Worm (Caenorhabditis elegans): ENCODE data around the gene C34B4.3.
A peak's percentile ranks its signal among the peaks of the same experiment; 100 is the strongest.

Gene C34B4.3

ce11 chrV:13083751-13084672, 13.1 kb upstream of the C34B4.3 start:
- no peak for TF ChIP-seq W03F9.2 (tag; optimal IDR thresholded peaks at IDR 0.05)
- TF ChIP-seq him-1 (tag; optimal IDR thresholded peaks at IDR 0.05), result no peak
- TF ChIP-seq dao-5 (tag; optimal IDR thresholded peaks at IDR 0.05), result no peak

- TF ChIP-seq dao-5 (tag; optimal IDR thresholded peaks at IDR 0.05), result no peak
- peak; percentile 26 for TF ChIP-seq W03F9.2 (tag; optimal IDR thresholded peaks at IDR 0.05)
- TF ChIP-seq him-1 (tag; optimal IDR thresholded peaks at IDR 0.05), result peak; percentile 45
Measured at ce11 chrV:13082442-13083126, 11.6 kb upstream of the C34B4.3 start, which contains the start of gene C34B4.2. C34B4.2 (plus strand) TSS chrV:13083055.

- TF ChIP-seq him-1 (tag; optimal IDR thresholded peaks at IDR 0.05) (no peak), dao-5 (tag; optimal IDR thresholded peaks at IDR 0.05) (no peak), W03F9.2 (tag; optimal IDR thresholded peaks at IDR 0.05) (no peak)
Measured at ce11 chrV:13081197-13081747, 10.3 kb upstream of the C34B4.3 start.

- TF ChIP-seq dao-5 (tag; optimal IDR thresholded peaks at IDR 0.05) (no peak), him-1 (tag; optimal IDR thresholded peaks at IDR 0.05) (no peak), W03F9.2 (tag; optimal IDR thresholded peaks at IDR 0.05) (no peak)
Measured at ce11 chrV:13075432-13075831, 4.5 kb upstream of the C34B4.3 start.

- no peak for TF ChIP-seq him-1 (tag; optimal IDR thresholded peaks at IDR 0.05)
- no peak for TF ChIP-seq dao-5 (tag; optimal IDR thresholded peaks at IDR 0.05)
- no peak for TF ChIP-seq W03F9.2 (tag; optimal IDR thresholded peaks at IDR 0.05)
Measured at ce11 chrV:13074148-13074547, 3.2 kb upstream of the C34B4.3 start.

ce11 chrV:13073145-13073544, 2.2 kb upstream of the C34B4.3 start:
- TF ChIP-seq dao-5 (tag; optimal IDR thresholded peaks at IDR 0.05), result no peak
- no peak for TF ChIP-seq him-1 (tag; optimal IDR thresholded peaks at IDR 0.05)
- TF ChIP-seq W03F9.2 (tag; optimal IDR thresholded peaks at IDR 0.05), result no peak

- TF ChIP-seq dao-5 (tag; optimal IDR thresholded peaks at IDR 0.05) (no peak), him-1 (tag; optimal IDR thresholded peaks at IDR 0.05) (no peak)
Measured at ce11 chrV:13070278-13070677, 674 bp downstream of the C34B4.3 start.

- TF ChIP-seq dao-5 (tag; optimal IDR thresholded peaks at IDR 0.05) (no peak), W03F9.2 (tag; optimal IDR thresholded peaks at IDR 0.05) (no peak), him-1 (tag; optimal IDR thresholded peaks at IDR 0.05) (no peak)
Measured at ce11 chrV:13064164-13064563, 6.8 kb downstream of the C34B4.3 start.

- no peak for TF ChIP-seq dao-5 (tag; optimal IDR thresholded peaks at IDR 0.05)
- no peak for TF ChIP-seq W03F9.2 (tag; optimal IDR thresholded peaks at IDR 0.05)
- no peak for TF ChIP-seq him-1 (tag; optimal IDR thresholded peaks at IDR 0.05)
Measured at ce11 chrV:13063402-13063801, 7.5 kb downstream of the C34B4.3 start.

- no peak for TF ChIP-seq him-1 (tag; optimal IDR thresholded peaks at IDR 0.05)
- TF ChIP-seq W03F9.2 (tag; optimal IDR thresholded peaks at IDR 0.05), result no peak
Measured at ce11 chrV:13061836-13062235, 9.1 kb downstream of the C34B4.3 start, which contains the start of gene F42E8.1. F42E8.1 (plus strand) TSS chrV:13062136.

ce11 chrV:13053635-13054034, 17.3 kb downstream of the C34B4.3 start, which contains the start of gene srr-1:
srr-1 (minus strand) TSS chrV:13053735.
- no peak for TF ChIP-seq W03F9.2 (tag; optimal IDR thresholded peaks at IDR 0.05)
- no peak for TF ChIP-seq dao-5 (tag; optimal IDR thresholded peaks at IDR 0.05)
- TF ChIP-seq him-1 (tag; optimal IDR thresholded peaks at IDR 0.05), result no peak

- TF ChIP-seq W03F9.2 (tag; optimal IDR thresholded peaks at IDR 0.05), result no peak
- TF ChIP-seq dao-5 (tag; optimal IDR thresholded peaks at IDR 0.05), result no peak
- TF ChIP-seq him-1 (tag; optimal IDR thresholded peaks at IDR 0.05), result no peak
Measured at ce11 chrV:13049149-13049610, 21.8 kb downstream of the C34B4.3 start, which contains the start of gene W07G4.8. W07G4.8 (minus strand) TSS chrV:13049560.

ce11 chrV:13047574-13048030, 23.4 kb downstream of the C34B4.3 start, which contains the start of gene W07G4.5:
W07G4.5 (plus strand) TSS chrV:13047980.
- TF ChIP-seq him-1 (tag; optimal IDR thresholded peaks at IDR 0.05), result no peak
- TF ChIP-seq dao-5 (tag; optimal IDR thresholded peaks at IDR 0.05), result no peak
- no peak for TF ChIP-seq W03F9.2 (tag; optimal IDR thresholded peaks at IDR 0.05)

Measured in whole organism, L4/young adult.